Fruit fly (Drosophila melanogaster) whole organism, pupa: ENCODE data around the gene Hpf1.

Experiments
- CG14655 ChIP-seq: fragments of 200-800 bp; sonication (Bioruptor generic); optimal IDR thresholded peaks from 3 replicates; lab custom pipeline; 2017; ENCODE audit warnings: mild to moderate bottlenecking, missing biosample characterization, missing genetic modification reagents, missing genetic modification characterization
- CG15710 ChIP-seq: fragments of 200-800 bp; sonication (Bioruptor generic); optimal IDR thresholded peaks from 2 replicates; lab custom pipeline; 2018; ENCODE audit warnings: missing biosample characterization, mild to moderate bottlenecking, missing genetic modification characterization, moderate library complexity
- CG34367 ChIP-seq: fragments of 200-800 bp; sonication (Bioruptor generic); optimal IDR thresholded peaks from 2 replicates; lab custom pipeline; 2018; ENCODE audit warnings: missing biosample characterization, mild to moderate bottlenecking, missing genetic modification characterization
- CG8159 ChIP-seq: fragments of 200-800 bp; sonication (Bioruptor generic); optimal IDR thresholded peaks from 3 replicates; lab custom pipeline; 2018; ENCODE audit warnings: missing biosample characterization, mild to moderate bottlenecking, missing genetic modification characterization, moderate library complexity
- EcR ChIP-seq: fragments of 200-800 bp; sonication (Bioruptor generic); optimal IDR thresholded peaks from 3 replicates; lab custom pipeline; 2019; ENCODE audit warnings: missing biosample characterization, missing genetic modification characterization, mild to moderate bottlenecking, moderate library complexity, missing genetic modification reagents
- Pif1A ChIP-seq: fragments of 200-800 bp; sonication (Bioruptor generic); optimal IDR thresholded peaks from 3 replicates; lab custom pipeline; 2016; ENCODE audit warnings: missing biosample characterization, missing genetic modification characterization
- Pif1B ChIP-seq: fragments of 200-800 bp; sonication (Bioruptor generic); optimal IDR thresholded peaks from 3 replicates; lab custom pipeline; 2016; ENCODE audit warnings: missing biosample characterization, missing genetic modification characterization
- Snoo ChIP-seq: fragments of 200-800 bp; sonication (Bioruptor generic); optimal IDR thresholded peaks from 3 replicates; lab custom pipeline; 2017; ENCODE audit warnings: missing biosample characterization, mild to moderate bottlenecking, missing genetic modification characterization, inconsistent platforms
- fd96Ca ChIP-seq: fragments of 200-800 bp; sonication (Bioruptor generic); IDR thresholded peaks from 3 replicates; pipeline ENCODE4 v1.3.6; 2022; ENCODE audit warnings: missing biosample characterization, missing genetic modification characterization
- rn ChIP-seq: fragments of 200-800 bp; sonication (Bioruptor generic); IDR thresholded peaks from 2 replicates; pipeline ENCODE4 v1.3.6; 2022; ENCODE audit warnings: missing biosample characterization, missing genetic modification characterization

dm6 chr3R:5780976-5781375 lies 10.7 kb upstream of the Hpf1 start, which contains the start of gene CG2082:
- TF ChIP-seq CG14655 (GFP tag; lab: Kevin White, UChicago) = no peak
- TF ChIP-seq CG34367 (tag; lab: Kevin White, UChicago) = no peak
- TF ChIP-seq CG15710 (tag; lab: Kevin White, UChicago) = no peak
- TF ChIP-seq fd96Ca (GFP tag; lab: Robert Waterston, UW) = no peak
- TF ChIP-seq rn (GFP tag; lab: Robert Waterston, UW) = no peak
- no peak for TF ChIP-seq EcR
- TF ChIP-seq Pif1A = no peak
- TF ChIP-seq Pif1B (GFP tag; lab: Kevin White, UChicago) = no peak
- no peak for TF ChIP-seq Snoo (tag; lab: Kevin White, UChicago)
- TF ChIP-seq CG8159 (tag; lab: Kevin White, UChicago) = no peak
